Fruit fly (Drosophila melanogaster) whole organism, embryonic: ENCODE measurements around the gene CG14400.

ENCODE experiments used
- Blimp-1 ChIP-seq: fragments of 200-800 bp; sonication (Bioruptor generic); optimal IDR thresholded peaks from 3 replicates; lab custom pipeline; 2018; ENCODE audit warnings: missing biosample characterization, missing genetic modification characterization, mild to moderate bottlenecking, moderate library complexity, missing genetic modification reagents
- CG1024 ChIP-seq: fragments of 200-800 bp; sonication (Bioruptor generic); IDR thresholded peaks from 2 replicates; pipeline ENCODE4 v1.3.6; 2022; ENCODE audit warnings: missing biosample characterization, missing genetic modification characterization
- CG10366 ChIP-seq: fragments of 200-800 bp; sonication (Bioruptor generic); IDR thresholded peaks from 2 replicates; pipeline ENCODE4 v1.3.6; 2022; ENCODE audit warnings: missing biosample characterization, missing genetic modification characterization
- CG10979 ChIP-seq: fragments of 200-800 bp; sonication (Bioruptor generic); optimal IDR thresholded peaks from 2 replicates; lab custom pipeline; 2018; ENCODE audit warnings: missing biosample characterization, mild to moderate bottlenecking, missing genetic modification characterization, moderate library complexity
- CG12155 ChIP-seq: fragments of 200-800 bp; sonication (Bioruptor generic); optimal IDR thresholded peaks from 3 replicates; lab custom pipeline; 2016; ENCODE audit warnings: missing biosample characterization, missing genetic modification characterization
- CG13775 ChIP-seq: fragments of 200-800 bp; sonication (Bioruptor generic); optimal IDR thresholded peaks from 3 replicates; lab custom pipeline; 2017; ENCODE audit warnings: missing biosample characterization, mild to moderate bottlenecking, missing genetic modification characterization
- CG14667 ChIP-seq: fragments of 200-800 bp; sonication (Bioruptor generic); IDR thresholded peaks from 2 replicates; pipeline ENCODE4 v1.3.6; 2022; ENCODE audit warnings: missing biosample characterization, missing genetic modification characterization
- CG15011 ChIP-seq: fragments of 200-800 bp; sonication (Bioruptor generic); optimal IDR thresholded peaks from 3 replicates; lab custom pipeline; 2018; ENCODE audit warnings: missing biosample characterization, mild to moderate bottlenecking, missing genetic modification characterization
- CG15073 ChIP-seq: fragments of 200-800 bp; sonication (Bioruptor generic); optimal IDR thresholded peaks from 2 replicates; lab custom pipeline; 2016; ENCODE audit warnings: missing biosample characterization, missing genetic modification characterization
- CG16779 ChIP-seq: fragments of 200-800 bp; sonication (Bioruptor generic); IDR thresholded peaks from 2 replicates; pipeline ENCODE4 v1.3.6; 2022; ENCODE audit warnings: missing biosample characterization, missing genetic modification characterization
- CG2712 ChIP-seq: fragments of 200-800 bp; optimal IDR thresholded peaks from 3 replicates; lab custom pipeline; 2019; ENCODE audit warnings: missing biosample characterization, mild to moderate bottlenecking, missing genetic modification characterization, moderate library complexity
- CG2889 ChIP-seq: fragments of 200-800 bp; sonication (Bioruptor generic); IDR thresholded peaks from 3 replicates; pipeline ENCODE4 v1.3.6; 2022; ENCODE audit warnings: missing biosample characterization, missing genetic modification characterization
- CG6272 ChIP-seq: fragments of 200-800 bp; sonication (Bioruptor generic); IDR thresholded peaks from 2 replicates; pipeline ENCODE4 v1.3.6; 2022; ENCODE audit warnings: missing biosample characterization, missing genetic modification characterization
- CG8924 ChIP-seq: fragments of 200-800 bp; optimal IDR thresholded peaks from 3 replicates; lab custom pipeline; 2019; ENCODE audit warnings: missing biosample characterization, mild to moderate bottlenecking, missing genetic modification characterization, moderate library complexity
- CG9437 ChIP-seq: fragments of 200-800 bp; sonication (Bioruptor generic); optimal IDR thresholded peaks from 2 replicates; lab custom pipeline; 2018; ENCODE audit warnings: missing biosample characterization, mild to moderate bottlenecking, missing genetic modification characterization
- Dbx ChIP-seq: fragments of 200-800 bp; sonication (Bioruptor generic); IDR thresholded peaks from 3 replicates; pipeline ENCODE4 v1.3.6; 2022; ENCODE audit warnings: missing biosample characterization, missing genetic modification characterization
- E2f1 ChIP-seq: fragments of 200-800 bp; sonication (Bioruptor generic); IDR thresholded peaks from 2 replicates; pipeline ENCODE4 v1.3.6; 2022; ENCODE audit warnings: missing biosample characterization, missing genetic modification characterization
- Gsc ChIP-seq: fragments of 200-800 bp; sonication (Bioruptor generic); IDR thresholded peaks from 2 replicates; pipeline ENCODE4 v1.3.6; 2022; ENCODE audit warnings: missing biosample characterization, missing genetic modification characterization
- HLH3B ChIP-seq: fragments of 200-800 bp; sonication (Bioruptor generic); IDR thresholded peaks from 2 replicates; pipeline ENCODE4 v1.3.6; 2022; ENCODE audit warnings: missing biosample characterization, missing genetic modification characterization
- Lpt ChIP-seq: fragments of >200 bp; optimal IDR thresholded peaks from 2 replicates; lab custom pipeline; 2018; ENCODE audit warnings: missing biosample characterization, missing genetic modification characterization
- Mad ChIP-seq: fragments of 200-800 bp; sonication (Bioruptor generic); optimal IDR thresholded peaks from 2 replicates; lab custom pipeline; 2016; ENCODE audit warnings: missing biosample characterization, missing genetic modification characterization
- Max ChIP-seq: fragments of 200-800 bp; sonication (Bioruptor generic); optimal IDR thresholded peaks from 2 replicates; lab custom pipeline; 2016; ENCODE audit warnings: missing biosample characterization, mild to moderate bottlenecking, missing genetic modification characterization
- Meics ChIP-seq: fragments of 200-800 bp; sonication (Bioruptor generic); optimal IDR thresholded peaks from 2 replicates; lab custom pipeline; 2017; ENCODE audit warnings: missing biosample characterization, mild to moderate bottlenecking, missing genetic modification characterization
- Mrtf ChIP-seq: fragments of 200-800 bp; sonication (Bioruptor generic); IDR thresholded peaks from 3 replicates; pipeline ENCODE4 v1.3.6; 2022; ENCODE audit warnings: missing biosample characterization, missing genetic modification characterization
- NC2β ChIP-seq: fragments of 200-800 bp; sonication (Bioruptor generic); optimal IDR thresholded peaks from 2 replicates; lab custom pipeline; 2016; ENCODE audit warnings: missing biosample characterization, missing genetic modification characterization
- Side ChIP-seq: fragments of 200-800 bp; sonication (Bioruptor generic); optimal IDR thresholded peaks from 2 replicates; lab custom pipeline; 2016; ENCODE audit warnings: missing biosample characterization, missing genetic modification characterization
- Sry-δ ChIP-seq: fragments of 200-800 bp; sonication (Bioruptor generic); optimal IDR thresholded peaks from 2 replicates; lab custom pipeline; 2016; ENCODE audit warnings: missing biosample characterization, missing genetic modification characterization
- Vsx1 ChIP-seq: fragments of 200-800 bp; sonication (Bioruptor generic); optimal IDR thresholded peaks from 2 replicates; lab custom pipeline; 2017; ENCODE audit warnings: missing biosample characterization, mild to moderate bottlenecking, missing genetic modification characterization, missing genetic modification reagents
- YL-1 ChIP-seq: fragments of 200-800 bp; sonication (Bioruptor generic); optimal IDR thresholded peaks from 3 replicates; lab custom pipeline; 2017; ENCODE audit warnings: missing biosample characterization, mild to moderate bottlenecking, missing genetic modification characterization
- crc ChIP-seq: fragments of 200-800 bp; sonication (Bioruptor generic); optimal IDR thresholded peaks from 2 replicates; lab custom pipeline; 2016; ENCODE audit warnings: missing biosample characterization, missing genetic modification characterization
- croc ChIP-seq: fragments of 200-800 bp; sonication (Bioruptor generic); conservative IDR thresholded peaks from 3 replicates; pipeline ENCODE4 v1.3.6; 2022; ENCODE audit warnings: missing biosample characterization, missing genetic modification characterization
- danr ChIP-seq: fragments of 200-800 bp; sonication (Bioruptor generic); IDR thresholded peaks from 2 replicates; pipeline ENCODE4 v1.3.6; 2022; ENCODE audit warnings: missing biosample characterization, missing genetic modification characterization
- dmrt99B ChIP-seq: fragments of 200-800 bp; sonication (Bioruptor generic); optimal IDR thresholded peaks from 2 replicates; lab custom pipeline; 2018; ENCODE audit warnings: missing biosample characterization, mild to moderate bottlenecking, missing genetic modification characterization, moderate library complexity
- dysf ChIP-seq: fragments of 200-800 bp; sonication (Bioruptor generic); IDR thresholded peaks from 3 replicates; pipeline ENCODE4 v1.3.6; 2022; ENCODE audit warnings: missing biosample characterization, missing genetic modification characterization
- fd102C ChIP-seq: fragments of 200-800 bp; sonication (Bioruptor generic); optimal IDR thresholded peaks from 2 replicates; lab custom pipeline; 2018; ENCODE audit warnings: missing biosample characterization, mild to moderate bottlenecking, missing genetic modification characterization, moderate library complexity
- gem ChIP-seq: fragments of 200-800 bp; sonication (Bioruptor generic); optimal IDR thresholded peaks from 2 replicates; lab custom pipeline; 2019; ENCODE audit warnings: missing biosample characterization, mild to moderate bottlenecking, missing genetic modification characterization, moderate library complexity
- grau ChIP-seq: fragments of 200-800 bp; optimal IDR thresholded peaks from 3 replicates; lab custom pipeline; 2019; ENCODE audit warnings: missing biosample characterization, mild to moderate bottlenecking, missing genetic modification characterization, moderate library complexity
- ind ChIP-seq: fragments of 200-800 bp; sonication (Bioruptor generic); optimal IDR thresholded peaks from 3 replicates; lab custom pipeline; 2016; ENCODE audit warnings: missing biosample characterization, missing genetic modification characterization
- jumu ChIP-seq: fragments of 200-800 bp; sonication (Bioruptor generic); optimal IDR thresholded peaks from 3 replicates; lab custom pipeline; 2016; ENCODE audit warnings: missing biosample characterization, missing genetic modification characterization
- lbe ChIP-seq: fragments of 200-800 bp; sonication (Bioruptor generic); optimal IDR thresholded peaks from 2 replicates; lab custom pipeline; 2016; ENCODE audit warnings: missing biosample characterization, mild to moderate bottlenecking, missing genetic modification characterization
- mld ChIP-seq: fragments of 200-800 bp; sonication (Bioruptor generic); IDR thresholded peaks from 3 replicates; pipeline ENCODE4 v1.3.6; 2022; ENCODE audit warnings: missing biosample characterization, missing genetic modification characterization; ENCODE audit not compliant: partially characterized antibody
- pnt ChIP-seq: fragments of 200-800 bp; sonication (Bioruptor generic); optimal IDR thresholded peaks from 3 replicates; lab custom pipeline; 2016; ENCODE audit warnings: missing biosample characterization, missing genetic modification characterization
- repo ChIP-seq: fragments of 200-800 bp; sonication (Bioruptor generic); optimal IDR thresholded peaks from 2 replicates; lab custom pipeline; 2016; ENCODE audit warnings: missing biosample characterization, missing genetic modification characterization
- sens ChIP-seq: fragments of 200-800 bp; sonication (Bioruptor generic); peaks from one replicate; lab custom pipeline; 2016; ENCODE audit warnings: missing biosample characterization, missing genetic modification characterization
- sisA ChIP-seq: fragments of 200-800 bp; sonication (Bioruptor generic); IDR thresholded peaks from 2 replicates; pipeline ENCODE4 v1.3.6; 2022; ENCODE audit warnings: missing biosample characterization, missing genetic modification characterization
- sob ChIP-seq: fragments of 200-800 bp; sonication (Bioruptor generic); IDR thresholded peaks from 2 replicates; pipeline ENCODE4 v1.3.6; 2022; ENCODE audit warnings: missing biosample characterization, missing genetic modification characterization
- toy ChIP-seq: fragments of 200-800 bp; sonication (Bioruptor generic); IDR thresholded peaks from 2 replicates; pipeline ENCODE4 v1.3.6; 2022; ENCODE audit warnings: missing biosample characterization, missing genetic modification characterization
- tup ChIP-seq: fragments of 200-800 bp; sonication (Bioruptor generic); optimal IDR thresholded peaks from 2 replicates; lab custom pipeline; 2016; ENCODE audit warnings: missing biosample characterization, mild to moderate bottlenecking, missing genetic modification characterization, moderate library complexity
- tx ChIP-seq: fragments of 200-800 bp; sonication (Bioruptor generic); optimal IDR thresholded peaks from 2 replicates; lab custom pipeline; 2016; ENCODE audit warnings: missing biosample characterization, missing genetic modification characterization
- unc-4 ChIP-seq: fragments of 200-800 bp; sonication (Bioruptor generic); IDR thresholded peaks from 2 replicates; pipeline ENCODE4 v1.3.6; 2022; ENCODE audit warnings: missing biosample characterization, missing genetic modification characterization; ENCODE audit not compliant: partially characterized antibody
- yki ChIP-seq: fragments of >200 bp; optimal IDR thresholded peaks from 3 replicates; lab custom pipeline; 2018
- zen ChIP-seq: fragments of 200-800 bp; sonication (Bioruptor generic); optimal IDR thresholded peaks from 3 replicates; lab custom pipeline; 2018; ENCODE audit warnings: missing biosample characterization, mild to moderate bottlenecking, missing genetic modification characterization, moderate library complexity

Gene CG14400

dm6 chr2L:20889857-20890606 is 32.3 kb upstream of the CG14400 start (continued):
- TF ChIP-seq Mad (GFP tag; lab: Kevin White, UChicago) (no peak), Lpt (GFP tag; lab: Kevin White, UChicago) (no peak), CG2889 (no peak), repo (GFP tag; lab: Kevin White, UChicago) (no peak), CG6272 (GFP tag; lab: Robert Waterston, UW) (no peak), YL-1 (GFP tag; lab: Kevin White, UChicago) (no peak), Mrtf (GFP tag; lab: Robert Waterston, UW) (no peak), Vsx1 (no peak), dmrt99B (tag; lab: Kevin White, UChicago) (peak; percentile 65), crc (GFP tag; lab: Kevin White, UChicago) (no peak), sens (GFP tag; lab: Kevin White, UChicago) (peak; percentile 89), HLH3B (GFP tag; lab: Robert Waterston, UW) (peak; percentile 9; the same call in 1 of the 2 replicates), toy (no peak), CG15011 (GFP tag; lab: Kevin White, UChicago) (no peak), CG9437 (GFP tag; lab: Kevin White, UChicago) (peak; percentile 34), mld (GFP tag; lab: Robert Waterston, UW) (no peak), fd102C (GFP tag; lab: Kevin White, UChicago) (no peak), pnt (peak; percentile 11), Dbx (GFP tag; lab: Robert Waterston, UW) (no peak), tup (no peak), sisA (GFP tag; lab: Robert Waterston, UW) (peak; percentile 39; the same call in 1 of the 2 replicates), yki (lab: Kevin White, UChicago) (no peak), CG8924 (tag; lab: Kevin White, UChicago) (peak; percentile 8), grau (tag; lab: Kevin White, UChicago) (peak; percentile 33), CG13775 (GFP tag; lab: Kevin White, UChicago) (peak; percentile 14), Blimp-1 (GFP tag; lab: Kevin White, UChicago) (peak; percentile 35), Meics (peak; percentile 14), CG2712 (tag; lab: Kevin White, UChicago) (peak; percentile 19), NC2β (peak; percentile 9), zen (tag; lab: Kevin White, UChicago) (no peak), ind (GFP tag; lab: Kevin White, UChicago) (peak; percentile 24), Max (GFP tag; lab: Kevin White, UChicago) (no peak), Sry-δ (GFP tag; lab: Kevin White, UChicago) (peak; percentile 5), CG14667 (GFP tag; lab: Robert Waterston, UW) (no peak), sob (GFP tag; lab: Robert Waterston, UW) (no peak), CG1024 (GFP tag; lab: Robert Waterston, UW) (no peak), CG15073 (GFP tag; lab: Kevin White, UChicago) (no peak), CG10979 (tag; lab: Kevin White, UChicago) (peak; percentile 36), jumu (GFP tag; lab: Kevin White, UChicago) (no peak), unc-4 (GFP tag; lab: Robert Waterston, UW) (no peak), E2f1 (GFP tag; lab: Robert Waterston, UW) (no peak), CG16779 (GFP tag; lab: Robert Waterston, UW) (no peak), CG12155 (no peak), dysf (GFP tag; lab: Robert Waterston, UW) (no peak), tx (GFP tag; lab: Kevin White, UChicago) (no peak), lbe (GFP tag; lab: Kevin White, UChicago) (no peak), gem (peak; percentile 61), croc (GFP tag; lab: Robert Waterston, UW) (no peak), Side (GFP tag; lab: Kevin White, UChicago) (no peak), Gsc (no peak), danr (GFP tag; lab: Robert Waterston, UW) (no peak), CG10366 (GFP tag; lab: Robert Waterston, UW) (peak; percentile 41; the same call in 1 of the 2 replicates)
